Fruit fly (Drosophila melanogaster) S2 (cell line): Measurements from ENCODE around the gene Ada3.

ENCODE experiments used
- CG8478 ChIP-seq: fragments of >200 bp; optimal IDR thresholded peaks from 2 replicates; lab custom pipeline; 2018
- CTCF ChIP-seq, 2 experiments: fragments of >200 bp; optimal IDR thresholded peaks; 2 replicates each; lab custom pipeline; 2018

- TF ChIP-seq CTCF (optimal IDR thresholded peaks at IDR 0.05; lab: Kevin White, UChicago), result no peak
- no peak for TF ChIP-seq CG8478 (lab: Kevin White, UChicago)
Observed at dm6 chrX:18043691-18044090, 41.9 kb upstream of the Ada3 start, which contains the start of gene CG15373.
